Worm (Caenorhabditis elegans) whole organism, late embryonic: ENCODE data around the gene gcna-1.

ENCODE experiments used
- C38D4.7 ChIP-seq: fragments of 200-800 bp; sonication (Bioruptor generic); optimal IDR thresholded peaks from 2 replicates; lab custom pipeline; 2018; ENCODE audit warnings: mild to moderate bottlenecking, missing genetic modification characterization, moderate library complexity, missing compliant biosample characterization
- K02D7.2 ChIP-seq: sonication (generic microtip); optimal IDR thresholded peaks from 2 replicates; lab custom pipeline; 2017; ENCODE audit warnings: mild to moderate bottlenecking, missing genetic modification characterization, missing compliant biosample characterization
- ceh-18 ChIP-seq: sonication (generic microtip); optimal IDR thresholded peaks from 2 replicates; lab custom pipeline; 2016; ENCODE audit warnings: missing genetic modification characterization, missing compliant biosample characterization
- ceh-48 ChIP-seq: sonication (generic microtip); optimal IDR thresholded peaks from 2 replicates; lab custom pipeline; 2016; ENCODE audit warnings: missing genetic modification characterization, inconsistent platforms, missing compliant biosample characterization
- ceh-9 ChIP-seq: sonication (generic microtip); optimal IDR thresholded peaks from 2 replicates; lab custom pipeline; 2016; ENCODE audit warnings: mild to moderate bottlenecking, missing genetic modification characterization, inconsistent platforms, missing compliant biosample characterization
- che-1 ChIP-seq: sonication (generic microtip); optimal IDR thresholded peaks from 2 replicates; lab custom pipeline; 2016; ENCODE audit warnings: mild to moderate bottlenecking, missing genetic modification characterization, missing compliant biosample characterization
- elt-2 ChIP-seq: sonication (generic microtip); optimal IDR thresholded peaks from 2 replicates; lab custom pipeline; 2016; ENCODE audit warnings: missing genetic modification reagents, missing genetic modification characterization, missing compliant biosample characterization
- ets-4 ChIP-seq: sonication (generic microtip); optimal IDR thresholded peaks from 2 replicates; lab custom pipeline; 2016; ENCODE audit warnings: missing genetic modification characterization, missing compliant biosample characterization
- fkh-10 ChIP-seq: fragments of 150-350 bp; optimal IDR thresholded peaks from 2 replicates; lab custom pipeline; 2014; ENCODE audit warnings: missing biosample characterization, missing genetic modification reagents, missing genetic modification characterization
- hlh-30 ChIP-seq: sonication (generic microtip); optimal IDR thresholded peaks from 2 replicates; lab custom pipeline; 2017; ENCODE audit warnings: antibody characterized with exemption, missing genetic modification characterization, missing compliant biosample characterization; ENCODE audit not compliant: insufficient read depth
- mec-3 ChIP-seq: sonication (generic microtip); optimal IDR thresholded peaks from 2 replicates; lab custom pipeline; 2016; ENCODE audit warnings: borderline replicate concordance, missing genetic modification characterization, missing compliant biosample characterization
- pag-3 ChIP-seq: sonication (generic microtip); optimal IDR thresholded peaks from 2 replicates; lab custom pipeline; 2016; ENCODE audit warnings: missing compliant biosample characterization, missing genetic modification characterization, borderline replicate concordance
- pros-1 ChIP-seq: fragments of 150-350 bp; optimal IDR thresholded peaks from 2 replicates; lab custom pipeline; 2014; ENCODE audit warnings: missing biosample characterization, missing genetic modification reagents, missing genetic modification characterization
- zip-5 ChIP-seq: sonication (generic microtip); optimal IDR thresholded peaks from 2 replicates; lab custom pipeline; 2016; ENCODE audit warnings: missing genetic modification characterization, missing compliant biosample characterization

ce11 chrIII:5961560-5961959 lies 47.3 kb downstream of the gcna-1 start:
- TF ChIP-seq pag-3 (tag; lab: Kevin White, UChicago) (no peak), ceh-48 (tag; lab: Kevin White, UChicago) (no peak), zip-5 (tag; lab: Kevin White, UChicago) (no peak), che-1 (tag; lab: Kevin White, UChicago) (no peak), ceh-18 (tag; lab: Kevin White, UChicago) (no peak), ceh-9 (tag; lab: Kevin White, UChicago) (no peak), mec-3 (tag; lab: Kevin White, UChicago) (no peak), hlh-30 (tag; lab: Kevin White, UChicago) (no peak), pros-1 (tag; lab: Kevin White, UChicago) (no peak), C38D4.7 (GFP tag; lab: Kevin White, UChicago) (no peak), K02D7.2 (tag; lab: Kevin White, UChicago) (no peak), fkh-10 (GFP tag; lab: Kevin White, UChicago) (no peak), elt-2 (tag; lab: Kevin White, UChicago) (no peak), ets-4 (no peak)
